Fruit fly (Drosophila melanogaster) whole organism, embryonic: Measurements from ENCODE around the gene EndoGI.

Experiments
- Bteb2 ChIP-seq: fragments of 200-800 bp; sonication (Bioruptor generic); optimal IDR thresholded peaks from 2 replicates; lab custom pipeline; 2016; ENCODE audit warnings: missing biosample characterization, missing genetic modification characterization
- C15 ChIP-seq: fragments of 200-800 bp; sonication (Bioruptor generic); IDR thresholded peaks from 3 replicates; pipeline ENCODE4 v1.3.6; 2022; ENCODE audit warnings: missing biosample characterization, missing genetic modification characterization
- CG10462 ChIP-seq: fragments of 200-800 bp; sonication (Bioruptor generic); optimal IDR thresholded peaks from 2 replicates; lab custom pipeline; 2016; ENCODE audit warnings: missing biosample characterization, missing genetic modification characterization
- CG10565 ChIP-seq: fragments of 200-800 bp; sonication (Bioruptor generic); optimal IDR thresholded peaks from 3 replicates; lab custom pipeline; 2016; ENCODE audit warnings: missing biosample characterization, mild to moderate bottlenecking, missing genetic modification characterization
- CG13123 ChIP-seq: fragments of 200-800 bp; sonication (Bioruptor generic); optimal IDR thresholded peaks from 2 replicates; lab custom pipeline; 2016; ENCODE audit warnings: missing biosample characterization, missing genetic modification characterization
- CG14710 ChIP-seq: fragments of 200-800 bp; sonication (Bioruptor generic); optimal IDR thresholded peaks from 3 replicates; lab custom pipeline; 2019; ENCODE audit warnings: missing biosample characterization, mild to moderate bottlenecking, missing genetic modification characterization, moderate library complexity
- CG1647 ChIP-seq: fragments of 200-800 bp; sonication (Bioruptor generic); optimal IDR thresholded peaks from 3 replicates; lab custom pipeline; 2016; ENCODE audit warnings: missing biosample characterization, missing genetic modification characterization
- CG18262 ChIP-seq: fragments of 200-800 bp; optimal IDR thresholded peaks from 3 replicates; lab custom pipeline; 2019; ENCODE audit warnings: missing biosample characterization, mild to moderate bottlenecking, missing genetic modification characterization, moderate library complexity
- CG2202 ChIP-seq: fragments of 200-800 bp; sonication (Bioruptor generic); optimal IDR thresholded peaks from 2 replicates; lab custom pipeline; 2018; ENCODE audit warnings: missing biosample characterization, mild to moderate bottlenecking, missing genetic modification characterization
- CG3065 ChIP-seq: fragments of 200-800 bp; sonication (Bioruptor generic); optimal IDR thresholded peaks from 2 replicates; lab custom pipeline; 2016; ENCODE audit warnings: missing biosample characterization, missing genetic modification characterization
- CG31388 ChIP-seq: fragments of 200-800 bp; sonication (Bioruptor generic); optimal IDR thresholded peaks from 2 replicates; lab custom pipeline; 2016; ENCODE audit warnings: missing biosample characterization, missing genetic modification characterization
- CG34376 ChIP-seq: fragments of 200-800 bp; sonication (Bioruptor generic); optimal IDR thresholded peaks from 2 replicates; lab custom pipeline; 2018; ENCODE audit warnings: missing biosample characterization, mild to moderate bottlenecking, missing genetic modification characterization
- CG42726 ChIP-seq: fragments of 200-800 bp; sonication (Bioruptor generic); IDR thresholded peaks from 2 replicates; pipeline ENCODE4 v1.3.6; 2022; ENCODE audit warnings: missing biosample characterization, missing genetic modification characterization; ENCODE audit not compliant: partially characterized antibody
- CG4360 ChIP-seq: fragments of 200-800 bp; sonication (Bioruptor generic); IDR thresholded peaks from 2 replicates; pipeline ENCODE4 v1.3.6; 2022; ENCODE audit warnings: missing biosample characterization, missing genetic modification characterization
- CG43689 ChIP-seq: fragments of 200-800 bp; sonication (Bioruptor generic); IDR thresholded peaks from 2 replicates; pipeline ENCODE4 v1.3.6; 2022; ENCODE audit warnings: missing biosample characterization, missing genetic modification characterization
- CG6654 ChIP-seq: fragments of 200-800 bp; sonication (Bioruptor generic); optimal IDR thresholded peaks from 2 replicates; lab custom pipeline; 2017; ENCODE audit warnings: missing biosample characterization, mild to moderate bottlenecking, missing genetic modification characterization
- CG6854 ChIP-seq: fragments of 200-800 bp; sonication (Bioruptor generic); optimal IDR thresholded peaks from 3 replicates; lab custom pipeline; 2017; ENCODE audit warnings: missing biosample characterization, mild to moderate bottlenecking, missing genetic modification characterization
- CG7745 ChIP-seq: fragments of 200-800 bp; sonication (Bioruptor generic); optimal IDR thresholded peaks from 2 replicates; lab custom pipeline; 2018; ENCODE audit warnings: missing biosample characterization, mild to moderate bottlenecking, missing genetic modification characterization, moderate library complexity
- CG8388 ChIP-seq: fragments of 200-800 bp; sonication (Bioruptor generic); optimal IDR thresholded peaks from 2 replicates; lab custom pipeline; 2019; ENCODE audit warnings: missing biosample characterization, mild to moderate bottlenecking, missing genetic modification characterization, moderate library complexity
- CG9817 ChIP-seq: fragments of 200-800 bp; sonication (Bioruptor generic); optimal IDR thresholded peaks from 2 replicates; lab custom pipeline; 2018; ENCODE audit warnings: missing biosample characterization, mild to moderate bottlenecking, missing genetic modification characterization, moderate library complexity
- Chrac-16 ChIP-seq: fragments of 200-800 bp; sonication (Bioruptor generic); optimal IDR thresholded peaks from 3 replicates; lab custom pipeline; 2016; ENCODE audit warnings: missing biosample characterization, missing genetic modification characterization
- D19B ChIP-seq: fragments of 200-800 bp; sonication (Bioruptor generic); optimal IDR thresholded peaks from 2 replicates; lab custom pipeline; 2017; ENCODE audit warnings: missing biosample characterization, mild to moderate bottlenecking, missing genetic modification characterization
- Dip2 ChIP-seq: fragments of 200-800 bp; sonication (Bioruptor generic); IDR thresholded peaks from 2 replicates; pipeline ENCODE4 v1.3.6; 2022; ENCODE audit warnings: missing biosample characterization, missing genetic modification characterization
- Doc3 ChIP-seq: fragments of 200-800 bp; sonication (Bioruptor generic); IDR thresholded peaks from 3 replicates; pipeline ENCODE4 v1.3.6; 2022; ENCODE audit warnings: missing biosample characterization, missing genetic modification characterization; ENCODE audit not compliant: partially characterized antibody
- E2f1 ChIP-seq: fragments of 200-800 bp; sonication (Bioruptor generic); IDR thresholded peaks from 2 replicates; pipeline ENCODE4 v1.3.6; 2022; ENCODE audit warnings: missing biosample characterization, missing genetic modification characterization
- Elba2 ChIP-seq: fragments of 200-800 bp; sonication (Bioruptor generic); optimal IDR thresholded peaks from 3 replicates; lab custom pipeline; 2016; ENCODE audit warnings: missing biosample characterization, missing genetic modification characterization
- Hmr ChIP-seq: fragments of 200-800 bp; sonication (Bioruptor generic); optimal IDR thresholded peaks from 3 replicates; lab custom pipeline; 2017; ENCODE audit warnings: mild to moderate bottlenecking, missing biosample characterization, missing genetic modification reagents, missing genetic modification characterization
- Lhr ChIP-seq: fragments of 200-800 bp; sonication (Bioruptor generic); optimal IDR thresholded peaks from 3 replicates; lab custom pipeline; 2017; ENCODE audit warnings: mild to moderate bottlenecking, missing biosample characterization, missing genetic modification reagents, missing genetic modification characterization
- NC2α ChIP-seq: fragments of 200-800 bp; sonication (Bioruptor generic); optimal IDR thresholded peaks from 2 replicates; lab custom pipeline; 2016; ENCODE audit warnings: missing biosample characterization, missing genetic modification characterization
- Nf-YA ChIP-seq: fragments of 200-800 bp; sonication (Bioruptor generic); IDR thresholded peaks from 2 replicates; pipeline ENCODE4 v1.3.6; 2022; ENCODE audit warnings: missing biosample characterization, missing genetic modification characterization
- PHDP ChIP-seq: fragments of 200-800 bp; sonication (Bioruptor generic); optimal IDR thresholded peaks from 3 replicates; lab custom pipeline; 2018; ENCODE audit warnings: missing biosample characterization, mild to moderate bottlenecking, missing genetic modification characterization, moderate library complexity
- ac ChIP-seq: fragments of 200-800 bp; sonication (Bioruptor generic); optimal IDR thresholded peaks from 3 replicates; lab custom pipeline; 2017; ENCODE audit warnings: missing biosample characterization, mild to moderate bottlenecking, missing genetic modification characterization
- cas ChIP-seq: fragments of 200-800 bp; sonication (Bioruptor generic); IDR thresholded peaks from 2 replicates; pipeline ENCODE4 v1.3.6; 2022; ENCODE audit warnings: missing biosample characterization, missing genetic modification characterization
- chm ChIP-seq: fragments of 200-800 bp; sonication (Bioruptor generic); IDR thresholded peaks from 2 replicates; pipeline ENCODE4 v1.3.6; 2022; ENCODE audit warnings: missing biosample characterization, missing genetic modification characterization
- emc ChIP-seq: fragments of 200-800 bp; sonication (Bioruptor generic); optimal IDR thresholded peaks from 2 replicates; lab custom pipeline; 2016; ENCODE audit warnings: missing biosample characterization, missing genetic modification characterization
- ewg ChIP-seq: fragments of 200-800 bp; sonication (Bioruptor generic); optimal IDR thresholded peaks from 3 replicates; lab custom pipeline; 2017; ENCODE audit warnings: mild to moderate bottlenecking, missing biosample characterization, missing genetic modification reagents, missing genetic modification characterization
- fd64A ChIP-seq: fragments of 200-800 bp; sonication (Bioruptor generic); optimal IDR thresholded peaks from 3 replicates; lab custom pipeline; 2018; ENCODE audit warnings: missing biosample characterization, mild to moderate bottlenecking, missing genetic modification characterization
- gce ChIP-seq: fragments of 200-800 bp; sonication (Bioruptor generic); IDR thresholded peaks from 3 replicates; pipeline ENCODE4 v1.3.6; 2022; ENCODE audit warnings: missing biosample characterization, missing genetic modification characterization
- grau ChIP-seq: fragments of 200-800 bp; optimal IDR thresholded peaks from 3 replicates; lab custom pipeline; 2019; ENCODE audit warnings: missing biosample characterization, mild to moderate bottlenecking, missing genetic modification characterization, moderate library complexity
- klu ChIP-seq: fragments of 200-800 bp; sonication (Bioruptor generic); IDR thresholded peaks from 2 replicates; pipeline ENCODE4 v1.3.6; 2022; ENCODE audit warnings: missing biosample characterization, missing genetic modification characterization
- lola ChIP-seq, 3 experiments: fragments of >200 bp in 2 of 3; fragments of 200-800 bp in 1 of 3; sonication (Bioruptor generic) in 1 of 3; optimal IDR thresholded peaks; 2 replicates each; lab custom pipeline; 2017 to 2019; ENCODE audit warnings: missing biosample characterization in 3 of 3, missing genetic modification characterization in 3 of 3, mild to moderate bottlenecking in 1 of 3, moderate library complexity in 1 of 3
- lov ChIP-seq, 2 experiments: fragments of 200-800 bp in 1 of 2; fragments of >200 bp in 1 of 2; sonication (Bioruptor generic) in 1 of 2; IDR thresholded peaks in 1 of 2; optimal IDR thresholded peaks in 1 of 2; 2 replicates in 1 of 2; 3 replicates in 1 of 2; pipeline versions ENCODE4 v1.3.6 to Lab custom; 2017 to 2022; ENCODE audit warnings: missing biosample characterization in 1 of 2, missing genetic modification characterization in 1 of 2
- pzg ChIP-seq: fragments of 200-800 bp; sonication (Bioruptor generic); optimal IDR thresholded peaks from 3 replicates; lab custom pipeline; 2018; ENCODE audit warnings: missing biosample characterization, mild to moderate bottlenecking, missing genetic modification characterization, moderate library complexity
- scrt ChIP-seq: fragments of 200-800 bp; sonication (Bioruptor generic); optimal IDR thresholded peaks from 2 replicates; lab custom pipeline; 2018; ENCODE audit warnings: missing biosample characterization, mild to moderate bottlenecking, missing genetic modification characterization, moderate library complexity
- slbo ChIP-seq: fragments of 200-800 bp; sonication (Bioruptor generic); IDR thresholded peaks from 2 replicates; pipeline ENCODE4 v1.3.6; 2022; ENCODE audit warnings: missing biosample characterization, missing genetic modification characterization
- sqz ChIP-seq: fragments of 200-800 bp; sonication (Bioruptor generic); optimal IDR thresholded peaks from 3 replicates; lab custom pipeline; 2018; ENCODE audit warnings: missing biosample characterization, mild to moderate bottlenecking, missing genetic modification characterization
- unc-4 ChIP-seq: fragments of 200-800 bp; sonication (Bioruptor generic); IDR thresholded peaks from 2 replicates; pipeline ENCODE4 v1.3.6; 2022; ENCODE audit warnings: missing biosample characterization, missing genetic modification characterization; ENCODE audit not compliant: partially characterized antibody

Gene EndoGI

DNA sequence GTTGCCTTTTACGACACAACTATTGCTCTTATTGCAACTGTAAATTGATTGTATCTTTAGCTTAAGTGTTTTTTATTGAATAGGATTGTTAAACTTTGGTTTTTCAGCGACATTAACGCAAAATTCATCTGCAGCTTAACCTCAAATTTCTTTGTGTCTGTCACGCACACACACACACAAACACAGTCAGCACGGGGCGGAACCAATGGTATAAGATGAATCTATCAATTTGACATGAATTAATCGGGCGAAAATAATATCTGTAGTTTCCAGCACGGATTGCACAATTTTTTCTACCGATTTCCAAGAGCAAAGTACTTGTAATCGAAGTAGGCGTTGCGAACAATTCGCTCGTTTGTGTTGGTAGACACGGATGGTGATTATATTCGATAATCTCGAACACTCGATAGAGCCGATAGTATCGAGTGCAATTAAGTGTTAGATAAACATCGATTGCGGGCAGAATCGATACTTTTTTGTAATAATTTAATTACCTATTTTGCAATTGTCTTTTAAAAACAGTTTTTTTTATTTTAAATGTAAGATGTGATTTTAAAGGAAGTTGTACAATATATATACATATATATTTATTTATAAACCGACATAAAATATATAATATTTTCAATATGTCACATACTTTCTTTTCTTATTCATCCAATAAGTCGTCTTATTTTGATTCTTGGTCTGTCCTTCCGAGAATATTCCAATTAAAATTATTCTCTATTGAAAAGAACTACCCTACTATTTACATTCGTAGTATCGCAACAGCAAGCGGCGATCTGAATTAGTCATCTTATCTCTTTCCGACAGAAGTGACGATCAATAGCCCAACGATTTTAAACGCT lies at the start of gene EndoGI, which contains the start of gene PRL-1 (continued):
- TF ChIP-seq CG13123 (GFP tag; lab: Kevin White, UChicago) (peak; percentile 32), CG9817 (tag; lab: Kevin White, UChicago) (peak; percentile 65), scrt (GFP tag; lab: Kevin White, UChicago) (peak; percentile 44), ewg (GFP tag; lab: Kevin White, UChicago) (peak; percentile 33), NC2α (no peak), Dip2 (GFP tag; lab: Robert Waterston, UW) (no peak), cas (GFP tag; lab: Robert Waterston, UW) (0 out of 2 replicates have a peak, but pooled peaks have one; percentile 44), CG31388 (no peak), lola (GFP tag; optimal IDR thresholded peaks at IDR 0.05; lab: Kevin White, UChicago) (peak in 1 of 3 experiments; percentile 54), E2f1 (GFP tag; lab: Robert Waterston, UW) (no peak; the same call in 1 of the 2 replicates), CG43689 (GFP tag; lab: Robert Waterston, UW) (no peak), fd64A (GFP tag; lab: Kevin White, UChicago) (no peak), Elba2 (GFP tag; lab: Kevin White, UChicago) (peak; percentile 44), Lhr (GFP tag; lab: Kevin White, UChicago) (peak; percentile 4), CG34376 (no peak), grau (tag; lab: Kevin White, UChicago) (peak; percentile 87), D19B (GFP tag; lab: Kevin White, UChicago) (no peak), Chrac-16 (peak; percentile 49), CG10462 (GFP tag; lab: Kevin White, UChicago) (peak; percentile 19), unc-4 (peak; percentile 98), CG18262 (tag; lab: Kevin White, UChicago) (peak; percentile 84), gce (peak; percentile 73; the same call in 1 of the 3 replicates), Doc3 (GFP tag; lab: Robert Waterston, UW) (peak; percentile 97), Nf-YA (GFP tag; lab: Robert Waterston, UW) (peak; percentile 18), CG14710 (peak; percentile 83), CG1647 (GFP tag; lab: Kevin White, UChicago) (peak; percentile 46), CG4360 (GFP tag; lab: Robert Waterston, UW) (peak; percentile 39; the same call in 1 of the 2 replicates), CG7745 (no peak), klu (GFP tag; lab: Robert Waterston, UW) (no peak; the same call in 1 of the 2 replicates), Hmr (peak; percentile 84), CG6854 (GFP tag; lab: Kevin White, UChicago) (peak; percentile 68), slbo (GFP tag; lab: Robert Waterston, UW) (peak; percentile 81), CG42726 (GFP tag; lab: Robert Waterston, UW) (peak; percentile 98), CG8388 (peak; percentile 77), ac (GFP tag; lab: Kevin White, UChicago) (no peak), lov (optimal IDR thresholded peaks at IDR 0.05; lab: Kevin White, UChicago) (no peak), lov (GFP tag; IDR thresholded peaks at IDR 0.05; lab: Robert Waterston, UW) (no peak), CG10565 (GFP tag; lab: Kevin White, UChicago) (no peak), CG2202 (tag; lab: Kevin White, UChicago) (no peak), sqz (GFP tag; lab: Kevin White, UChicago) (peak; percentile 59), pzg (GFP tag; lab: Kevin White, UChicago) (peak; percentile 86), Bteb2 (GFP tag; lab: Kevin White, UChicago) (no peak), C15 (GFP tag; lab: Robert Waterston, UW) (0 out of 3 replicates have a peak, but pooled peaks have one; percentile 65), emc (GFP tag; lab: Kevin White, UChicago) (no peak), PHDP (tag; lab: Kevin White, UChicago) (peak; percentile 94), CG6654 (no peak), chm (peak; percentile 83; the same call in 1 of the 2 replicates), CG3065 (GFP tag; lab: Kevin White, UChicago) (peak; percentile 40)
